Worm (Caenorhabditis elegans): ENCODE results near the gene T08B6.9.

Gene T08B6.9

ce11 chrIV:4890543-4890942 is at the start of gene T08B6.9:
T08B6.9 (plus strand) TSS chrIV:4890843.
- TF ChIP-seq elt-2 (tag; optimal IDR thresholded peaks at IDR 0.05) (no peak), hpl-2 (GFP tag; optimal IDR thresholded peaks at IDR 0.05) (no peak)

- TF ChIP-seq elt-2 (tag; optimal IDR thresholded peaks at IDR 0.05) (peak; percentile 48), nhr-77 (tag; optimal IDR thresholded peaks at IDR 0.05) (no peak)
These were observed 48.6 kb upstream of the T08B6.9 start for ce11 chrIV:4842030-4842429.

- TF ChIP-seq mef-2 (tag; optimal IDR thresholded peaks at IDR 0.05) (no peak), ceh-90 (tag; optimal IDR thresholded peaks at IDR 0.05) (no peak), blmp-1 (tag; optimal IDR thresholded peaks at IDR 0.05) (no peak), nhr-237 (tag; optimal IDR thresholded peaks at IDR 0.05) (no peak)
These were observed 43.9 kb upstream of the T08B6.9 start, which contains the start of gene tat-2 for ce11 chrIV:4846793-4847192. tat-2 (minus strand) TSS chrIV:4846893.

- TF ChIP-seq unc-30 (tag; optimal IDR thresholded peaks at IDR 0.05) (no peak), nhr-20 (tag; optimal IDR thresholded peaks at IDR 0.05) (no peak), egl-13 (tag; optimal IDR thresholded peaks at IDR 0.05) (no peak), elt-3 (tag; optimal IDR thresholded peaks at IDR 0.05) (peak in 1 of 6 experiments; percentile 21), skn-1 (tag; optimal IDR thresholded peaks at IDR 0.05) (no peak), hpl-2 (GFP tag; optimal IDR thresholded peaks at IDR 0.05) (no peak), nhr-19 (GFP tag; conservative IDR thresholded peaks at IDR 0.05) (no peak)
These were observed 34.4 kb upstream of the T08B6.9 start, which contains the start of gene Y17G9A.2 for ce11 chrIV:4856195-4856594. Y17G9A.2 (minus strand) TSS chrIV:4856295.

ce11 chrIV:4858573-4858972 is 32.1 kb upstream of the T08B6.9 start, which contains the start of gene Y17G9A.3:
Y17G9A.3 (minus strand) TSS chrIV:4858673.
- TF ChIP-seq blmp-1 (tag; optimal IDR thresholded peaks at IDR 0.05) (no peak), elt-3 (tag; optimal IDR thresholded peaks at IDR 0.05) (no peak)

ce11 chrIV:4861449-4861848 is 29.2 kb upstream of the T08B6.9 start, which contains the start of the genes Y17G9A.4 and str-173:
Y17G9A.4 (minus strand) TSS chrIV:4861549.
str-173 (plus strand) TSS chrIV:4861773.
- no peak for TF ChIP-seq ets-5 (GFP tag; IDR thresholded peaks at IDR 0.05)
- TF ChIP-seq nhr-11 (tag; optimal IDR thresholded peaks at IDR 0.05): no peak
- no peak for TF ChIP-seq ztf-11 (tag; optimal IDR thresholded peaks at IDR 0.05)
- TF ChIP-seq sptf-1 (tag; optimal IDR thresholded peaks at IDR 0.05): no peak
- TF ChIP-seq F16B12.6 (tag; optimal IDR thresholded peaks at IDR 0.05): no peak
- TF ChIP-seq ceh-63 (GFP tag; optimal IDR thresholded peaks at IDR 0.05): no peak
- TF ChIP-seq mdl-1 (tag; optimal IDR thresholded peaks at IDR 0.05): no peak
- no peak for TF ChIP-seq lsy-2 (tag; optimal IDR thresholded peaks at IDR 0.05)
- no peak for TF ChIP-seq skn-1 (tag; optimal IDR thresholded peaks at IDR 0.05)
- no peak for TF ChIP-seq lin-39 (tag; optimal IDR thresholded peaks at IDR 0.05)
- no peak for TF ChIP-seq zip-4 (GFP tag; optimal IDR thresholded peaks at IDR 0.05)
- no peak for TF ChIP-seq ceh-90 (tag; optimal IDR thresholded peaks at IDR 0.05)
- no peak for TF ChIP-seq isw-1 (GFP tag; IDR thresholded peaks at IDR 0.05)
- no peak for TF ChIP-seq nhr-85 (tag)
- TF ChIP-seq pax-3 (tag; optimal IDR thresholded peaks at IDR 0.05): no peak

ce11 chrIV:4864524-4864923 is 26.1 kb upstream of the T08B6.9 start:
- TF ChIP-seq irx-1 (tag; optimal IDR thresholded peaks at IDR 0.05): no peak

- TF ChIP-seq hlh-4 (tag; optimal IDR thresholded peaks at IDR 0.05) (no peak), nhr-237 (tag; optimal IDR thresholded peaks at IDR 0.05) (no peak), nhr-76 (tag; optimal IDR thresholded peaks at IDR 0.05) (no peak), ztf-4 (tag; optimal IDR thresholded peaks at IDR 0.05) (no peak), unc-98 (GFP tag; IDR thresholded peaks at IDR 0.05) (no peak), pax-3 (tag; optimal IDR thresholded peaks at IDR 0.05) (no peak), vab-15 (tag; optimal IDR thresholded peaks at IDR 0.05) (no peak), tlp-1 (tag; optimal IDR thresholded peaks at IDR 0.05) (no peak), isw-1 (GFP tag; IDR thresholded peaks at IDR 0.05) (no peak), nhr-85 (tag) (no peak)
These were observed 24.0 kb upstream of the T08B6.9 start for ce11 chrIV:4866599-4866998.
